Fruit fly (Drosophila melanogaster) whole organism, embryonic: ENCODE data around the gene sky.

Experiments
- Abd-B ChIP-seq: fragments of 200-800 bp; sonication (Bioruptor generic); optimal IDR thresholded peaks from 2 replicates; lab custom pipeline; 2018; ENCODE audit warnings: missing biosample characterization, mild to moderate bottlenecking, missing genetic modification characterization, moderate library complexity
- BEAF-32 ChIP-seq: fragments of 200-800 bp; sonication (Bioruptor generic); optimal IDR thresholded peaks from 3 replicates; lab custom pipeline; 2017; ENCODE audit warnings: missing biosample characterization, missing genetic modification characterization, mild to moderate bottlenecking, moderate library complexity, missing genetic modification reagents
- C15 ChIP-seq: fragments of 200-800 bp; sonication (Bioruptor generic); IDR thresholded peaks from 3 replicates; pipeline ENCODE4 v1.3.6; 2022; ENCODE audit warnings: missing biosample characterization, missing genetic modification characterization
- CG10267 ChIP-seq: fragments of 200-800 bp; sonication (Bioruptor generic); optimal IDR thresholded peaks from 2 replicates; lab custom pipeline; 2018; ENCODE audit warnings: missing biosample characterization, mild to moderate bottlenecking, missing genetic modification characterization, moderate library complexity
- CG10321 ChIP-seq: fragments of 200-800 bp; sonication (Bioruptor generic); IDR thresholded peaks from 2 replicates; pipeline ENCODE4 v1.3.6; 2022; ENCODE audit warnings: missing biosample characterization, missing genetic modification characterization
- CG10366 ChIP-seq: fragments of 200-800 bp; sonication (Bioruptor generic); IDR thresholded peaks from 2 replicates; pipeline ENCODE4 v1.3.6; 2022; ENCODE audit warnings: missing biosample characterization, missing genetic modification characterization
- CG10431 ChIP-seq: fragments of 200-800 bp; sonication (Bioruptor generic); optimal IDR thresholded peaks from 3 replicates; lab custom pipeline; 2018; ENCODE audit warnings: missing biosample characterization, mild to moderate bottlenecking, missing genetic modification characterization
- CG10462 ChIP-seq: fragments of 200-800 bp; sonication (Bioruptor generic); optimal IDR thresholded peaks from 2 replicates; lab custom pipeline; 2016; ENCODE audit warnings: missing biosample characterization, missing genetic modification characterization
- CG10979 ChIP-seq: fragments of 200-800 bp; sonication (Bioruptor generic); optimal IDR thresholded peaks from 2 replicates; lab custom pipeline; 2018; ENCODE audit warnings: missing biosample characterization, mild to moderate bottlenecking, missing genetic modification characterization, moderate library complexity
- CG11398 ChIP-seq: fragments of 200-800 bp; sonication (Bioruptor generic); optimal IDR thresholded peaks from 2 replicates; lab custom pipeline; 2016; ENCODE audit warnings: missing biosample characterization, missing genetic modification characterization
- CG14667 ChIP-seq: fragments of 200-800 bp; sonication (Bioruptor generic); IDR thresholded peaks from 2 replicates; pipeline ENCODE4 v1.3.6; 2022; ENCODE audit warnings: missing biosample characterization, missing genetic modification characterization
- CG15073 ChIP-seq: fragments of 200-800 bp; sonication (Bioruptor generic); optimal IDR thresholded peaks from 2 replicates; lab custom pipeline; 2016; ENCODE audit warnings: missing biosample characterization, missing genetic modification characterization
- CG16813 ChIP-seq: fragments of 200-800 bp; sonication (Bioruptor generic); IDR thresholded peaks from 3 replicates; pipeline ENCODE4 v1.3.6; 2022; ENCODE audit warnings: missing biosample characterization, missing genetic modification characterization; ENCODE audit not compliant: partially characterized antibody
- CG31224 ChIP-seq: fragments of 200-800 bp; sonication (Bioruptor generic); IDR thresholded peaks from 2 replicates; pipeline ENCODE4 v1.3.6; 2022; ENCODE audit warnings: missing biosample characterization, missing genetic modification characterization
- CG3838 ChIP-seq: fragments of 200-800 bp; sonication (Bioruptor generic); optimal IDR thresholded peaks from 3 replicates; lab custom pipeline; 2016; ENCODE audit warnings: missing biosample characterization, missing genetic modification characterization
- CG42726 ChIP-seq: fragments of 200-800 bp; sonication (Bioruptor generic); IDR thresholded peaks from 2 replicates; pipeline ENCODE4 v1.3.6; 2022; ENCODE audit warnings: missing biosample characterization, missing genetic modification characterization; ENCODE audit not compliant: partially characterized antibody
- CG4328 ChIP-seq: fragments of 200-800 bp; sonication (Bioruptor generic); optimal IDR thresholded peaks from 3 replicates; lab custom pipeline; 2017; ENCODE audit warnings: missing biosample characterization, missing genetic modification reagents, missing genetic modification characterization
- CG4404 ChIP-seq: fragments of 200-800 bp; sonication (Bioruptor generic); IDR thresholded peaks from 2 replicates; pipeline ENCODE4 v1.3.6; 2022; ENCODE audit warnings: missing biosample characterization, missing genetic modification characterization
- CG5245 ChIP-seq: fragments of 200-800 bp; sonication (Bioruptor generic); optimal IDR thresholded peaks from 3 replicates; lab custom pipeline; 2016; ENCODE audit warnings: missing biosample characterization, missing genetic modification characterization
- CG6813 ChIP-seq: fragments of 200-800 bp; sonication (Bioruptor generic); optimal IDR thresholded peaks from 2 replicates; lab custom pipeline; 2017; ENCODE audit warnings: missing biosample characterization, missing genetic modification characterization, mild to moderate bottlenecking, moderate library complexity, missing genetic modification reagents
- CG7786 ChIP-seq: fragments of 200-800 bp; sonication (Bioruptor generic); optimal IDR thresholded peaks from 2 replicates; lab custom pipeline; 2016; ENCODE audit warnings: missing biosample characterization, missing genetic modification characterization
- CoRest ChIP-seq: fragments of 200-800 bp; sonication (Bioruptor generic); optimal IDR thresholded peaks from 3 replicates; lab custom pipeline; 2018; ENCODE audit warnings: missing biosample characterization, mild to moderate bottlenecking, missing genetic modification characterization, moderate library complexity
- H2.0 ChIP-seq: fragments of 200-800 bp; sonication (Bioruptor generic); IDR thresholded peaks from 2 replicates; pipeline ENCODE4 v1.3.6; 2022; ENCODE audit warnings: missing biosample characterization, missing genetic modification characterization
- HLH3B ChIP-seq: fragments of 200-800 bp; sonication (Bioruptor generic); IDR thresholded peaks from 2 replicates; pipeline ENCODE4 v1.3.6; 2022; ENCODE audit warnings: missing biosample characterization, missing genetic modification characterization
- HLH4C ChIP-seq: fragments of 200-800 bp; sonication (Bioruptor generic); IDR thresholded peaks from 3 replicates; pipeline ENCODE4 v1.3.6; 2022; ENCODE audit warnings: missing biosample characterization, missing genetic modification characterization; ENCODE audit not compliant: partially characterized antibody
- Myb ChIP-seq: fragments of 200-800 bp; sonication (Bioruptor generic); optimal IDR thresholded peaks from 2 replicates; lab custom pipeline; 2016; ENCODE audit warnings: missing biosample characterization, missing genetic modification characterization
- Nf-YC ChIP-seq: fragments of 200-800 bp; optimal IDR thresholded peaks from 3 replicates; lab custom pipeline; 2019; ENCODE audit warnings: missing biosample characterization, mild to moderate bottlenecking, missing genetic modification characterization, moderate library complexity
- Optix ChIP-seq: fragments of 200-800 bp; sonication (Bioruptor generic); IDR thresholded peaks from 3 replicates; pipeline ENCODE4 v1.3.6; 2022; ENCODE audit warnings: missing biosample characterization, missing genetic modification characterization
- Sox100B ChIP-seq: fragments of 200-800 bp; sonication (Bioruptor generic); optimal IDR thresholded peaks from 3 replicates; lab custom pipeline; 2018; ENCODE audit warnings: missing biosample characterization, mild to moderate bottlenecking, missing genetic modification characterization
- Stat92E ChIP-seq, 3 experiments: fragments of >200 bp in 2 of 3; fragments of 200-800 bp in 1 of 3; sonication (Bioruptor generic) in 1 of 3; optimal IDR thresholded peaks; 2 replicates each; lab custom pipeline; 2017 to 2019; ENCODE audit warnings: missing biosample characterization in 3 of 3, missing genetic modification characterization in 3 of 3, mild to moderate bottlenecking in 1 of 3, moderate library complexity in 1 of 3
- Trl ChIP-seq, 3 experiments: fragments of >200 bp in 2 of 3; fragments of 200-800 bp in 1 of 3; sonication (Bioruptor generic) in 1 of 3; optimal IDR thresholded peaks; 2 replicates in 1 of 3; 3 replicates in 2 of 3; lab custom pipeline; 2016 to 2017; ENCODE audit warnings: missing biosample characterization in 1 of 3, missing genetic modification characterization in 1 of 3
- abd-A ChIP-seq: fragments of 200-800 bp; sonication (Bioruptor generic); optimal IDR thresholded peaks from 3 replicates; lab custom pipeline; 2019; ENCODE audit warnings: missing biosample characterization, mild to moderate bottlenecking, missing genetic modification characterization, moderate library complexity
- az2 ChIP-seq: fragments of 200-800 bp; sonication (Bioruptor generic); optimal IDR thresholded peaks from 3 replicates; lab custom pipeline; 2016; ENCODE audit warnings: missing biosample characterization, missing genetic modification characterization
- insv ChIP-seq, 2 experiments: fragments of 200-800 bp; sonication (Bioruptor generic); optimal IDR thresholded peaks; 3 replicates each; lab custom pipeline; 2016 to 2018; ENCODE audit warnings: missing biosample characterization in 2 of 2, missing genetic modification characterization in 2 of 2
- inv ChIP-seq: fragments of 200-800 bp; sonication (Bioruptor generic); IDR thresholded peaks from 2 replicates; pipeline ENCODE4 v1.3.6; 2022; ENCODE audit warnings: missing biosample characterization, missing genetic modification characterization; ENCODE audit not compliant: partially characterized antibody
- lilli ChIP-seq: fragments of 200-800 bp; sonication (Bioruptor generic); optimal IDR thresholded peaks from 3 replicates; lab custom pipeline; 2016; ENCODE audit warnings: missing biosample characterization, missing genetic modification characterization
- lola ChIP-seq, 3 experiments: fragments of >200 bp in 2 of 3; fragments of 200-800 bp in 1 of 3; sonication (Bioruptor generic) in 1 of 3; optimal IDR thresholded peaks; 2 replicates each; lab custom pipeline; 2017 to 2019; ENCODE audit warnings: missing biosample characterization in 3 of 3, missing genetic modification characterization in 3 of 3, mild to moderate bottlenecking in 1 of 3, moderate library complexity in 1 of 3
- maf-S ChIP-seq: fragments of 200-800 bp; sonication (Bioruptor generic); optimal IDR thresholded peaks from 2 replicates; lab custom pipeline; 2016; ENCODE audit warnings: missing biosample characterization, missing genetic modification characterization
- mam ChIP-seq: fragments of 200-800 bp; sonication (Bioruptor generic); optimal IDR thresholded peaks from 3 replicates; lab custom pipeline; 2016; ENCODE audit warnings: missing biosample characterization, missing genetic modification characterization
- repo ChIP-seq: fragments of 200-800 bp; sonication (Bioruptor generic); optimal IDR thresholded peaks from 2 replicates; lab custom pipeline; 2016; ENCODE audit warnings: missing biosample characterization, missing genetic modification characterization
- sc ChIP-seq, 3 experiments: fragments of >200 bp in 2 of 3; fragments of 200-800 bp in 1 of 3; sonication (Bioruptor generic) in 1 of 3; optimal IDR thresholded peaks; 2 replicates in 2 of 3; 3 replicates in 1 of 3; lab custom pipeline; 2017; ENCODE audit warnings: mild to moderate bottlenecking in 1 of 3, missing biosample characterization in 1 of 3, missing genetic modification characterization in 1 of 3, missing genetic modification reagents in 1 of 3
- sima ChIP-seq: fragments of 200-800 bp; sonication (Bioruptor generic); optimal IDR thresholded peaks from 2 replicates; lab custom pipeline; 2016; ENCODE audit warnings: missing biosample characterization, missing genetic modification characterization
- sqz ChIP-seq: fragments of 200-800 bp; sonication (Bioruptor generic); optimal IDR thresholded peaks from 3 replicates; lab custom pipeline; 2018; ENCODE audit warnings: missing biosample characterization, mild to moderate bottlenecking, missing genetic modification characterization
- sr ChIP-seq: fragments of 200-800 bp; sonication (Bioruptor generic); IDR thresholded peaks from 3 replicates; pipeline ENCODE4 v1.3.6; 2022; ENCODE audit warnings: missing biosample characterization, missing genetic modification characterization
- ttk ChIP-seq: fragments of 200-800 bp; sonication (Bioruptor generic); IDR thresholded peaks from 2 replicates; pipeline ENCODE4 v2.1.2; 2022; ENCODE audit warnings: missing biosample characterization, missing genetic modification characterization
- unpg ChIP-seq: fragments of 200-800 bp; sonication (Bioruptor generic); optimal IDR thresholded peaks from 3 replicates; lab custom pipeline; 2018; ENCODE audit warnings: missing biosample characterization, mild to moderate bottlenecking, missing genetic modification characterization, moderate library complexity
- yki ChIP-seq: fragments of >200 bp; optimal IDR thresholded peaks from 3 replicates; lab custom pipeline; 2018
- zf30C ChIP-seq: fragments of 200-800 bp; sonication (Bioruptor generic); optimal IDR thresholded peaks from 3 replicates; lab custom pipeline; 2018; ENCODE audit warnings: missing biosample characterization, mild to moderate bottlenecking, missing genetic modification characterization

sky gene

DNA sequence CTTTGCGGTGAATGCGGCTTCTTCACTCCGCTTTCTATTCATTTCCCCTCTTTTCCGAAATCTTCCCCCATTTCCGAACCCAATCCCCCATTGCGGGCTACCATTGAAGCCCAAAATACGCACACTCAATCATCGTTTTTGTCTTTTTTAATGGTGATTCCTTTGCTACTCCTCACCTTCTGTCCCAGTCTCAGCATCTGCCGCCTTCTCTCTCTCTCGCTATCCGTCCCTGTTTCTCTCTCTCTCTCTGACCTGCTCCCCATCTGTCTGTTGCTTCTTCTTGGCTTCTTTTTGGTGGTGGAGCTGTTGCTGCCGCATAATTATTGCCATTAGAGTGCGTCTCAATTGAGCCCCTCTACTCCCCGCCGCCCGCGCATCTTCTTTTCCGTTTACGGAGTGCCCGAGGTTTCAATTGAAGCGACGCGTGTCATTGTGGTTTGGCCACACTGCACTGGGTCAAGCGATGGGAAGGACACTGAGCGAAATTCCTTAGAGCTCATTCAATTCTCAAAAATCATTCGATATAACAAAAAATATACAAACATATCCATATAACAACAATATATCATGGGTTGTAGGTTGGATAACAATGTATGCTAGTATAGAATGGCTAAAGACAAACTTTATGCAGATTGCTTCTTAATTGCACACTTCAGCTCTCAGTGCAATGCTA lies 26.3 kb upstream of the sky start (continued):
- TF ChIP-seq Abd-B (GFP tag; lab: Kevin White, UChicago) (peak; percentile 45), CG4328 (GFP tag; lab: Kevin White, UChicago) (no peak), CG11398 (GFP tag; lab: Kevin White, UChicago) (no peak), BEAF-32 (GFP tag; lab: Kevin White, UChicago) (no peak), CG15073 (GFP tag; lab: Kevin White, UChicago) (no peak), CG16813 (GFP tag; lab: Robert Waterston, UW) (no peak), mam (peak; percentile 10), inv (no peak), C15 (GFP tag; lab: Robert Waterston, UW) (no peak), CG3838 (no peak), abd-A (tag; lab: Kevin White, UChicago) (peak; percentile 71), Optix (no peak; the same call in 2 of the 3 replicates), lilli (GFP tag; lab: Kevin White, UChicago) (peak; percentile 44), sqz (GFP tag; lab: Kevin White, UChicago) (no peak), CG6813 (GFP tag; lab: Kevin White, UChicago) (peak; percentile 50), CG10979 (tag; lab: Kevin White, UChicago) (peak; percentile 76), CG5245 (GFP tag; lab: Kevin White, UChicago) (peak; percentile 10), unpg (GFP tag; lab: Kevin White, UChicago) (peak; percentile 62), CG7786 (GFP tag; lab: Kevin White, UChicago) (no peak), CG10462 (GFP tag; lab: Kevin White, UChicago) (no peak), yki (lab: Kevin White, UChicago) (no peak), lola (GFP tag; optimal IDR thresholded peaks at IDR 0.05; lab: Kevin White, UChicago) (peak in 1 of 3 experiments; percentile 41), repo (GFP tag; lab: Kevin White, UChicago) (peak; percentile 5), CG10366 (GFP tag; lab: Robert Waterston, UW) (peak; percentile 45; the same call in 1 of the 2 replicates), Sox100B (GFP tag; lab: Kevin White, UChicago) (peak; percentile 31), CG10431 (GFP tag; lab: Kevin White, UChicago) (no peak), Stat92E (GFP tag; optimal IDR thresholded peaks at IDR 0.05; lab: Kevin White, UChicago) (no peak), HLH3B (no peak), sr (GFP tag; lab: Robert Waterston, UW) (no peak), CG4404 (GFP tag; lab: Robert Waterston, UW) (no peak), CG10321 (GFP tag; lab: Robert Waterston, UW) (no peak), CG42726 (GFP tag; lab: Robert Waterston, UW) (no peak), CG14667 (GFP tag; lab: Robert Waterston, UW) (no peak), Nf-YC (tag; lab: Kevin White, UChicago) (no peak), CG31224 (GFP tag; lab: Robert Waterston, UW) (no peak), ttk (no peak), sc (optimal IDR thresholded peaks at IDR 0.05; lab: Kevin White, UChicago) (no peak), sc (GFP tag; optimal IDR thresholded peaks at IDR 0.05; lab: Kevin White, UChicago) (peak; percentile 32), sima (GFP tag; lab: Kevin White, UChicago) (no peak), Myb (GFP tag; lab: Kevin White, UChicago) (peak; percentile 6), insv (GFP tag; optimal IDR thresholded peaks at IDR 0.05; lab: Kevin White, UChicago) (no peak), CoRest (peak; percentile 63), HLH4C (GFP tag; lab: Robert Waterston, UW) (no peak), CG10267 (tag; lab: Kevin White, UChicago) (peak; percentile 51), zf30C (GFP tag; lab: Kevin White, UChicago) (peak; percentile 65), Trl (optimal IDR thresholded peaks at IDR 0.05; lab: Kevin White, UChicago) (peak in 1 of 2 experiments; percentile 35), Trl (GFP tag; optimal IDR thresholded peaks at IDR 0.05; lab: Kevin White, UChicago) (peak; percentile 2), H2.0 (GFP tag; lab: Robert Waterston, UW) (no peak), az2 (peak; percentile 58), maf-S (GFP tag; lab: Kevin White, UChicago) (no peak)
